Fruit fly (Drosophila melanogaster) whole organism, embryonic: Measurements from ENCODE around the gene CG7362.

ENCODE experiments used
- Antp ChIP-seq: fragments of 200-800 bp; sonication (Bioruptor generic); optimal IDR thresholded peaks from 3 replicates; lab custom pipeline; 2016; ENCODE audit warnings: missing biosample characterization, missing genetic modification characterization
- CG10267 ChIP-seq: fragments of 200-800 bp; sonication (Bioruptor generic); optimal IDR thresholded peaks from 2 replicates; lab custom pipeline; 2018; ENCODE audit warnings: missing biosample characterization, mild to moderate bottlenecking, missing genetic modification characterization, moderate library complexity
- CG10462 ChIP-seq: fragments of 200-800 bp; sonication (Bioruptor generic); optimal IDR thresholded peaks from 2 replicates; lab custom pipeline; 2016; ENCODE audit warnings: missing biosample characterization, missing genetic modification characterization
- CG11247 ChIP-seq: fragments of 200-800 bp; sonication (Bioruptor generic); IDR thresholded peaks from 2 replicates; pipeline ENCODE4 v1.3.6; 2022; ENCODE audit warnings: missing biosample characterization, missing genetic modification characterization
- CG12219 ChIP-seq: fragments of 200-800 bp; sonication (Bioruptor generic); optimal IDR thresholded peaks from 3 replicates; lab custom pipeline; 2018; ENCODE audit warnings: missing biosample characterization, mild to moderate bottlenecking, missing genetic modification characterization
- CG1233 ChIP-seq: fragments of 200-800 bp; sonication (Bioruptor generic); optimal IDR thresholded peaks from 4 replicates; lab custom pipeline; 2018; ENCODE audit warnings: missing biosample characterization, mild to moderate bottlenecking, missing genetic modification characterization
- CG16863 ChIP-seq: fragments of 200-800 bp; sonication (Bioruptor generic); optimal IDR thresholded peaks from 3 replicates; lab custom pipeline; 2016; ENCODE audit warnings: missing biosample characterization, missing genetic modification characterization
- CG18011 ChIP-seq: fragments of 200-800 bp; sonication (Bioruptor generic); optimal IDR thresholded peaks from 2 replicates; lab custom pipeline; 2017; ENCODE audit warnings: missing biosample characterization, missing genetic modification characterization, mild to moderate bottlenecking, moderate library complexity, missing genotype
- CG18599 ChIP-seq: fragments of 200-800 bp; sonication (Bioruptor generic); optimal IDR thresholded peaks from 3 replicates; lab custom pipeline; 2017; ENCODE audit warnings: missing biosample characterization, missing genetic modification characterization, mild to moderate bottlenecking, moderate library complexity, missing genetic modification reagents
- CG4404 ChIP-seq: fragments of 200-800 bp; sonication (Bioruptor generic); IDR thresholded peaks from 2 replicates; pipeline ENCODE4 v1.3.6; 2022; ENCODE audit warnings: missing biosample characterization, missing genetic modification characterization
- CG4617 ChIP-seq: fragments of 200-800 bp; sonication (Bioruptor generic); optimal IDR thresholded peaks from 3 replicates; lab custom pipeline; 2016; ENCODE audit warnings: missing biosample characterization, missing genetic modification characterization, borderline replicate concordance
- CG4854 ChIP-seq: fragments of 200-800 bp; sonication (Bioruptor generic); optimal IDR thresholded peaks from 2 replicates; lab custom pipeline; 2016; ENCODE audit warnings: missing biosample characterization, missing genetic modification characterization, inconsistent platforms
- CG6272 ChIP-seq: fragments of 200-800 bp; sonication (Bioruptor generic); IDR thresholded peaks from 2 replicates; pipeline ENCODE4 v1.3.6; 2022; ENCODE audit warnings: missing biosample characterization, missing genetic modification characterization
- CG6854 ChIP-seq: fragments of 200-800 bp; sonication (Bioruptor generic); optimal IDR thresholded peaks from 3 replicates; lab custom pipeline; 2017; ENCODE audit warnings: missing biosample characterization, mild to moderate bottlenecking, missing genetic modification characterization
- CG9797 ChIP-seq: fragments of 200-800 bp; sonication (Bioruptor generic); optimal IDR thresholded peaks from 3 replicates; lab custom pipeline; 2018; ENCODE audit warnings: missing biosample characterization, mild to moderate bottlenecking, missing genetic modification characterization
- D19B ChIP-seq: fragments of 200-800 bp; sonication (Bioruptor generic); optimal IDR thresholded peaks from 2 replicates; lab custom pipeline; 2017; ENCODE audit warnings: missing biosample characterization, mild to moderate bottlenecking, missing genetic modification characterization
- Dad ChIP-seq: fragments of 200-800 bp; sonication (Bioruptor generic); optimal IDR thresholded peaks from 3 replicates; lab custom pipeline; 2016; ENCODE audit warnings: missing biosample characterization, missing genetic modification characterization
- E2f2 ChIP-seq: fragments of 200-800 bp; sonication (Bioruptor generic); IDR thresholded peaks from 2 replicates; pipeline ENCODE4 v1.3.6; 2022; ENCODE audit warnings: missing biosample characterization, missing genetic modification characterization
- ERR ChIP-seq: fragments of 200-800 bp; sonication (Bioruptor generic); optimal IDR thresholded peaks from 2 replicates; lab custom pipeline; 2016; ENCODE audit warnings: missing biosample characterization, missing genetic modification characterization
- Hr51 ChIP-seq, 2 experiments: fragments of 200-800 bp; sonication (Bioruptor generic); optimal IDR thresholded peaks; 2 replicates in 1 of 2; 3 replicates in 1 of 2; lab custom pipeline; 2016 to 2018; ENCODE audit warnings: missing biosample characterization in 2 of 2, missing genetic modification characterization in 2 of 2, mild to moderate bottlenecking in 1 of 2, moderate library complexity in 1 of 2
- MESR4 ChIP-seq: fragments of 200-800 bp; sonication (Bioruptor generic); optimal IDR thresholded peaks from 2 replicates; lab custom pipeline; 2018; ENCODE audit warnings: missing biosample characterization, mild to moderate bottlenecking, missing genetic modification characterization, moderate library complexity
- NfI ChIP-seq: fragments of 200-800 bp; sonication (Bioruptor generic); optimal IDR thresholded peaks from 3 replicates; lab custom pipeline; 2018; ENCODE audit warnings: missing biosample characterization, mild to moderate bottlenecking, missing genetic modification characterization, moderate library complexity
- Optix ChIP-seq: fragments of 200-800 bp; sonication (Bioruptor generic); IDR thresholded peaks from 3 replicates; pipeline ENCODE4 v1.3.6; 2022; ENCODE audit warnings: missing biosample characterization, missing genetic modification characterization
- Side ChIP-seq: fragments of 200-800 bp; sonication (Bioruptor generic); optimal IDR thresholded peaks from 2 replicates; lab custom pipeline; 2016; ENCODE audit warnings: missing biosample characterization, missing genetic modification characterization
- Xrp1 ChIP-seq: fragments of 200-800 bp; sonication (Bioruptor generic); IDR thresholded peaks from 2 replicates; pipeline ENCODE4 v1.3.6; 2022; ENCODE audit warnings: missing biosample characterization, missing genetic modification characterization
- ase ChIP-seq: fragments of 200-800 bp; sonication (Bioruptor generic); IDR thresholded peaks from 3 replicates; pipeline ENCODE4 v1.3.6; 2022; ENCODE audit warnings: missing biosample characterization, missing genetic modification characterization
- ato ChIP-seq: fragments of 200-800 bp; sonication (Bioruptor generic); IDR thresholded peaks from 2 replicates; pipeline ENCODE4 v1.3.6; 2022; ENCODE audit warnings: missing biosample characterization, missing genetic modification characterization; ENCODE audit not compliant: partially characterized antibody
- bigmax ChIP-seq: fragments of 200-800 bp; sonication (Bioruptor generic); optimal IDR thresholded peaks from 2 replicates; lab custom pipeline; 2018; ENCODE audit warnings: missing biosample characterization, mild to moderate bottlenecking, missing genetic modification characterization
- crp ChIP-seq, 2 experiments: fragments of 200-800 bp; sonication (Bioruptor generic); optimal IDR thresholded peaks; 2 replicates in 1 of 2; 3 replicates in 1 of 2; lab custom pipeline; 2017; ENCODE audit warnings: missing biosample characterization in 2 of 2, missing genetic modification characterization in 2 of 2, mild to moderate bottlenecking in 1 of 2, moderate library complexity in 1 of 2
- da ChIP-seq: fragments of 200-800 bp; sonication (Bioruptor generic); optimal IDR thresholded peaks from 2 replicates; lab custom pipeline; 2016; ENCODE audit warnings: missing biosample characterization, missing genetic modification characterization
- dmrt11E ChIP-seq: fragments of 200-800 bp; sonication (Bioruptor generic); optimal IDR thresholded peaks from 3 replicates; lab custom pipeline; 2018; ENCODE audit warnings: missing biosample characterization, mild to moderate bottlenecking, missing genetic modification characterization, moderate library complexity
- ems ChIP-seq: fragments of 200-800 bp; sonication (Bioruptor generic); optimal IDR thresholded peaks from 3 replicates; lab custom pipeline; 2016; ENCODE audit warnings: missing biosample characterization, missing genetic modification characterization
- en ChIP-seq: fragments of 200-800 bp; sonication (Bioruptor generic); optimal IDR thresholded peaks from 2 replicates; lab custom pipeline; 2016; ENCODE audit warnings: missing biosample characterization, missing genetic modification characterization
- eyg ChIP-seq: fragments of 200-800 bp; sonication (Bioruptor generic); optimal IDR thresholded peaks from 3 replicates; lab custom pipeline; 2016; ENCODE audit warnings: missing biosample characterization, missing genetic modification characterization
- fd64A ChIP-seq: fragments of 200-800 bp; sonication (Bioruptor generic); optimal IDR thresholded peaks from 3 replicates; lab custom pipeline; 2018; ENCODE audit warnings: missing biosample characterization, mild to moderate bottlenecking, missing genetic modification characterization
- grau ChIP-seq: fragments of 200-800 bp; optimal IDR thresholded peaks from 3 replicates; lab custom pipeline; 2019; ENCODE audit warnings: missing biosample characterization, mild to moderate bottlenecking, missing genetic modification characterization, moderate library complexity
- hb ChIP-seq: fragments of 200-800 bp; sonication (Bioruptor generic); IDR thresholded peaks from 3 replicates; pipeline ENCODE4 v1.3.6; 2022; ENCODE audit warnings: missing biosample characterization, missing genetic modification characterization; ENCODE audit not compliant: partially characterized antibody
- hth ChIP-seq: fragments of >200 bp; optimal IDR thresholded peaks from 2 replicates; lab custom pipeline; 2017; ENCODE audit warnings: inconsistent platforms
- jumu ChIP-seq: fragments of 200-800 bp; sonication (Bioruptor generic); optimal IDR thresholded peaks from 3 replicates; lab custom pipeline; 2016; ENCODE audit warnings: missing biosample characterization, missing genetic modification characterization
- lab ChIP-seq: fragments of 200-800 bp; sonication (Bioruptor generic); optimal IDR thresholded peaks from 3 replicates; lab custom pipeline; 2017; ENCODE audit warnings: missing biosample characterization, missing genetic modification characterization, mild to moderate bottlenecking, moderate library complexity, missing genetic modification reagents
- lilli ChIP-seq: fragments of 200-800 bp; sonication (Bioruptor generic); optimal IDR thresholded peaks from 3 replicates; lab custom pipeline; 2016; ENCODE audit warnings: missing biosample characterization, missing genetic modification characterization
- onecut ChIP-seq: fragments of 200-800 bp; sonication (Bioruptor generic); IDR thresholded peaks from 2 replicates; pipeline ENCODE4 v1.3.6; 2022; ENCODE audit warnings: missing biosample characterization, missing genetic modification characterization
- sima ChIP-seq: fragments of 200-800 bp; sonication (Bioruptor generic); optimal IDR thresholded peaks from 2 replicates; lab custom pipeline; 2016; ENCODE audit warnings: missing biosample characterization, missing genetic modification characterization
- sisA ChIP-seq: fragments of 200-800 bp; sonication (Bioruptor generic); IDR thresholded peaks from 2 replicates; pipeline ENCODE4 v1.3.6; 2022; ENCODE audit warnings: missing biosample characterization, missing genetic modification characterization
- slp2 ChIP-seq: fragments of 200-800 bp; sonication (Bioruptor generic); optimal IDR thresholded peaks from 2 replicates; lab custom pipeline; 2016; ENCODE audit warnings: missing biosample characterization, missing genetic modification characterization
- stc ChIP-seq: fragments of 200-800 bp; sonication (Bioruptor generic); IDR thresholded peaks from 2 replicates; pipeline ENCODE4 v1.3.6; 2022; ENCODE audit warnings: missing biosample characterization, missing genetic modification characterization
- sug ChIP-seq: fragments of 200-800 bp; optimal IDR thresholded peaks from 2 replicates; lab custom pipeline; 2019; ENCODE audit warnings: missing biosample characterization, mild to moderate bottlenecking, missing genetic modification characterization, moderate library complexity
- tio ChIP-seq: fragments of 200-800 bp; sonication (Bioruptor generic); optimal IDR thresholded peaks from 2 replicates; lab custom pipeline; 2017; ENCODE audit warnings: missing biosample characterization, missing genetic modification characterization, inconsistent platforms
- tx ChIP-seq: fragments of 200-800 bp; sonication (Bioruptor generic); optimal IDR thresholded peaks from 2 replicates; lab custom pipeline; 2016; ENCODE audit warnings: missing biosample characterization, missing genetic modification characterization
- vnd ChIP-seq: fragments of 200-800 bp; sonication (Bioruptor generic); IDR thresholded peaks from 3 replicates; pipeline ENCODE4 v1.3.6; 2022; ENCODE audit warnings: missing biosample characterization, missing genetic modification characterization; ENCODE audit not compliant: partially characterized antibody
- wdn ChIP-seq: fragments of 200-800 bp; sonication (Bioruptor generic); IDR thresholded peaks from 2 replicates; pipeline ENCODE4 v1.3.6; 2022; ENCODE audit warnings: missing biosample characterization, missing genetic modification characterization

The CG7362 gene

dm6 chr3R:14742928-14743327 lies 11.3 kb downstream of the CG7362 start (continued):
- no peak for TF ChIP-seq CG18011 (GFP tag; lab: Kevin White, UChicago)
- TF ChIP-seq Side (GFP tag; lab: Kevin White, UChicago), result no peak
- TF ChIP-seq ase (GFP tag; lab: Robert Waterston, UW), result 0 out of 3 replicates have a peak, but pooled peaks have one; percentile 44
- TF ChIP-seq en (GFP tag; lab: Kevin White, UChicago), result peak; percentile 4
- no peak for TF ChIP-seq eyg
- TF ChIP-seq crp (GFP tag; optimal IDR thresholded peaks at IDR 0.05; lab: Kevin White, UChicago), result no peak
- no peak for TF ChIP-seq da (GFP tag; lab: Kevin White, UChicago)
- TF ChIP-seq dmrt11E (tag; lab: Kevin White, UChicago), result peak; percentile 59
- TF ChIP-seq CG10267 (tag; lab: Kevin White, UChicago), result peak; percentile 27
- TF ChIP-seq CG6854 (GFP tag; lab: Kevin White, UChicago), result no peak
- TF ChIP-seq Dad, result peak; percentile 9
- TF ChIP-seq NfI (GFP tag; lab: Kevin White, UChicago), result peak; percentile 8
- peak; percentile 20; the same call in 1 of the 2 replicates for TF ChIP-seq CG11247 (GFP tag; lab: Robert Waterston, UW)
- no peak for TF ChIP-seq jumu (GFP tag; lab: Kevin White, UChicago)
- TF ChIP-seq Antp (GFP tag; lab: Kevin White, UChicago), result no peak
- TF ChIP-seq onecut (GFP tag; lab: Robert Waterston, UW), result peak; percentile 60
- peak; percentile 90 for TF ChIP-seq grau
- TF ChIP-seq CG4404 (GFP tag; lab: Robert Waterston, UW), result peak; percentile 46; the same call in 1 of the 2 replicates
- no peak for TF ChIP-seq CG9797 (GFP tag; lab: Kevin White, UChicago)
- no peak for TF ChIP-seq fd64A (GFP tag; lab: Kevin White, UChicago)
- no peak for TF ChIP-seq tx (GFP tag; lab: Kevin White, UChicago)
- peak in 1 of 2 experiments; percentile 13 for TF ChIP-seq Hr51 (GFP tag; optimal IDR thresholded peaks at IDR 0.05; lab: Kevin White, UChicago)
- TF ChIP-seq hth (lab: Kevin White, UChicago), result no peak
- 0 out of 2 replicates have a peak, but pooled peaks have one; percentile 17 for TF ChIP-seq E2f2 (GFP tag; lab: Robert Waterston, UW)
- peak; percentile 83 for TF ChIP-seq Xrp1 (GFP tag; lab: Robert Waterston, UW)
- no peak for TF ChIP-seq sug (tag; lab: Kevin White, UChicago)
- TF ChIP-seq D19B (GFP tag; lab: Kevin White, UChicago), result no peak
- TF ChIP-seq vnd, result no peak
- no peak for TF ChIP-seq slp2
- peak; percentile 39 for TF ChIP-seq ems
- no peak for TF ChIP-seq CG10462 (GFP tag; lab: Kevin White, UChicago)
- TF ChIP-seq CG4854, result no peak
- TF ChIP-seq lilli (GFP tag; lab: Kevin White, UChicago), result peak; percentile 35
- peak; percentile 50; the same call in 1 of the 3 replicates for TF ChIP-seq Optix (GFP tag; lab: Robert Waterston, UW)
- TF ChIP-seq sisA (GFP tag; lab: Robert Waterston, UW), result no peak; the same call in 1 of the 2 replicates
- no peak for TF ChIP-seq CG4617 (GFP tag; lab: Kevin White, UChicago)
- no peak for TF ChIP-seq wdn (GFP tag; lab: Robert Waterston, UW)
- TF ChIP-seq ERR (GFP tag; lab: Kevin White, UChicago), result no peak
- peak; percentile 34 for TF ChIP-seq CG12219 (GFP tag; lab: Kevin White, UChicago)
- TF ChIP-seq CG16863, result no peak
- no peak for TF ChIP-seq hb
- peak; percentile 34 for TF ChIP-seq CG1233 (GFP tag; lab: Kevin White, UChicago)
- no peak for TF ChIP-seq CG18599 (GFP tag; lab: Kevin White, UChicago)
- peak; percentile 64 for TF ChIP-seq stc
- TF ChIP-seq ato (GFP tag; lab: Robert Waterston, UW), result no peak
- no peak for TF ChIP-seq MESR4 (GFP tag; lab: Kevin White, UChicago)
- no peak for TF ChIP-seq CG6272 (GFP tag; lab: Robert Waterston, UW)
- no peak for TF ChIP-seq sima
- peak; percentile 34 for TF ChIP-seq lab (GFP tag; lab: Kevin White, UChicago)
- TF ChIP-seq bigmax (GFP tag; lab: Kevin White, UChicago), result no peak
- peak; percentile 21 for TF ChIP-seq tio
